Fruit fly (Drosophila melanogaster) whole organism, embryonic: Measurements from ENCODE around the gene Dlip2.

Experiments
- Awh ChIP-seq: fragments of 200-800 bp; sonication (Bioruptor generic); IDR thresholded peaks from 2 replicates; pipeline ENCODE4, ENCODE4 v1.3.6; 2022; ENCODE audit warnings: missing biosample characterization, missing genetic modification characterization
- crol ChIP-seq: fragments of 200-800 bp; sonication (Bioruptor generic); IDR thresholded peaks from 2 replicates; pipeline ENCODE4 v1.3.6; 2022; ENCODE audit warnings: missing biosample characterization, missing genetic modification characterization
- twi ChIP-seq: fragments of 200-800 bp; optimal IDR thresholded peaks from 2 replicates; lab custom pipeline; 2019; ENCODE audit warnings: missing biosample characterization, mild to moderate bottlenecking, missing genetic modification characterization, moderate library complexity

DNA sequence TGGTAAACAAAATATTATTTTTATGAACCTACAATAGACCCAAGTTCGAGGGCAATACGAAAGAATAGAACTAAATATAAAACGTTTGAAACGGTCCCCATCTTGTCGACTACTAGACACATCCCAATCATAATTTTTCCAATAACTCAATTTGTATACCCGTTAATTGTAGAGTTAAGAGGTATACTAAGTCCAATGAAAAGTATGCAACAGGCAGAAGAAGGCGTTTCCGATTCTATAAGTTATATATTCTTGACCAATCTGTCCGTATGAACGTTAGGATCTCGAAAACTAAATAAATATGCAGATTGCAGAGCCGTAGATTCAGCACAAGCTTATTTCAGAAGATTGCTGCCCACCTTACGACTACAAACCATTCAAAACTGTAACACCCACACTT, 45.1 kb upstream of the Dlip2 start, which contains the start of gene CG33927:
- TF ChIP-seq twi (no peak), crol (no peak), Awh (GFP tag; lab: Robert Waterston, UW) (no peak)
